Fruit fly (Drosophila melanogaster): ENCODE results near the gene mus201.

Gene mus201

DNA sequence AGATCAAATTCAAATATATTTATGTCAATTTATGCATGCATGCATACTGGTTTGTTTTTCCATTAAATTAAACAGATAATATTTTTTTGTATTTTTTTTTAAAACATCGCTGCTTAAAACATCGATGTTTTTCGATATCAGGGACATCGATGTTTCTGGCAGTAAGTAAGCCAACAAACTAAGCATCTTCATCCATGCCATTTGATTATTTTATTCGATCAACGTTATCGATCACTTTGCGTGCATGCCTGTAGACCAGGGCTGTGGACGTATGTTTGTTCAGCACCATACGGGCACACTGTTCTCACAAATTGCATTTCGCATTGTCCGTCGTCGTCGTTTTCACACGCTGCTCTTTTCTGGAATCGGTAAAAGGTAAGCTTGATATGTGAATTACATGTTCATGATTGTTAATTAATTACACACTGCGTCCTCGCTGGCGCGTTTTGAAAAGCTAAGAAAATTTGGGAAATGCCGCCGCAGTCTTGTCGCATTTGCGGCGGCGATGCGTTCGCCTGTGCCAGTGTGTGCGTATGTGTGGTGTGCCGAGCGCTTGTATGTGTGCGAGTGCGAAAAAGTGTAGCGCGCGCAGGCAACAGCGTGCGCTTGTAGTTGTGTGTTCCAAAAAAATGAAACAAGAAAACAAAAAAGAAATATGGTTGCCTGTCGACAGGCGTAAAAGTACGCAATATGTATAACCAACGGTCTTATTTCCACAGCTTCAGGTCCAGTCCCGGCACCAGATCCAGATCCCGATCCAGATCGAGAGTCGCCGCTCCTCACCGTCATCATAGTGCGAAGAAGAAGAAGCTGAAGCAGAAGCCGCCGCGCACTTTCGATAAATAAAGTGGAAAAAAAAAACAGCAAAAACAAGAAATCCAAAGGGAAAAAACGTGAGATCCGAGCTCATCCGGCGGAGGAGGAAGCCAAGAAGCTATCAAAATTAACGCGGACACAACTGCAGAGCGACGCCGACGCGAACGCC is 34.4 kb upstream of the mus201 start, which contains the start of gene emb:
Gene emb (plus strand): TSS at position 288 of the 985 bp plus-strand sequence.
- peak; percentile 61 for TF ChIP-seq rgr (GFP tag; optimal IDR thresholded peaks at IDR 0.05)
- peak; percentile 46 for TF ChIP-seq jim (GFP tag; optimal IDR thresholded peaks at IDR 0.05)
- peak; percentile 40 for TF ChIP-seq Jra (GFP tag; optimal IDR thresholded peaks at IDR 0.05)
- peak; percentile 69 for TF ChIP-seq fru (GFP tag; optimal IDR thresholded peaks at IDR 0.05)
- peak; percentile 6 for TF ChIP-seq dsf (GFP tag; optimal IDR thresholded peaks at IDR 0.05; ENCODE audit: borderline replicate concordance)
- no peak for TF ChIP-seq sage (GFP tag; optimal IDR thresholded peaks at IDR 0.05)
- peak; percentile 75 for TF ChIP-seq N (GFP tag; optimal IDR thresholded peaks at IDR 0.05)
- no peak for TF ChIP-seq pan (optimal IDR thresholded peaks at IDR 0.05)
- TF ChIP-seq Hr83 (GFP tag; optimal IDR thresholded peaks at IDR 0.05; ENCODE audit: poor library complexity, severe bottlenecking): peak; percentile 80
- peak in 1 of 2 experiments; percentile 60 for TF ChIP-seq foxo (GFP tag; optimal IDR thresholded peaks at IDR 0.05)
- peak; percentile 45 for TF ChIP-seq psq (GFP tag; optimal IDR thresholded peaks at IDR 0.05)
- peak; percentile 54 for TF ChIP-seq woc (GFP tag; optimal IDR thresholded peaks at IDR 0.05)
- no peak for TF ChIP-seq Abd-B (GFP tag; optimal IDR thresholded peaks at IDR 0.05)
- peak; percentile 11 for TF ChIP-seq HLH106 (tag; optimal IDR thresholded peaks at IDR 0.05)
- TF ChIP-seq sv (GFP tag; optimal IDR thresholded peaks at IDR 0.05): peak; percentile 7
- peak; percentile 20 for TF ChIP-seq ey (GFP tag; optimal IDR thresholded peaks at IDR 0.05)
- no peak for TF ChIP-seq CG32264 (GFP tag; optimal IDR thresholded peaks at IDR 0.05)
- peak; percentile 40 for TF ChIP-seq OdsH (GFP tag; optimal IDR thresholded peaks at IDR 0.05)
- TF ChIP-seq Rel (GFP tag; optimal IDR thresholded peaks at IDR 0.05): no peak
- TF ChIP-seq Rel (tag; optimal IDR thresholded peaks at IDR 0.05): peak; percentile 49
- no peak for TF ChIP-seq Hr78 (GFP tag; optimal IDR thresholded peaks at IDR 0.05)
- TF ChIP-seq br (GFP tag; optimal IDR thresholded peaks at IDR 0.05): no peak
- peak; percentile 25 for TF ChIP-seq CG9705 (GFP tag; optimal IDR thresholded peaks at IDR 0.05)
- TF ChIP-seq h (GFP tag; optimal IDR thresholded peaks at IDR 0.05): peak; percentile 58
- TF ChIP-seq GATAd (GFP tag; optimal IDR thresholded peaks at IDR 0.05): no peak
- TF ChIP-seq lola (GFP tag; optimal IDR thresholded peaks at IDR 0.05): no peak
- TF ChIP-seq Sp1 (GFP tag; optimal IDR thresholded peaks at IDR 0.05): peak; percentile 73
- no peak for TF ChIP-seq Dfd (GFP tag; optimal IDR thresholded peaks at IDR 0.05)

DNA sequence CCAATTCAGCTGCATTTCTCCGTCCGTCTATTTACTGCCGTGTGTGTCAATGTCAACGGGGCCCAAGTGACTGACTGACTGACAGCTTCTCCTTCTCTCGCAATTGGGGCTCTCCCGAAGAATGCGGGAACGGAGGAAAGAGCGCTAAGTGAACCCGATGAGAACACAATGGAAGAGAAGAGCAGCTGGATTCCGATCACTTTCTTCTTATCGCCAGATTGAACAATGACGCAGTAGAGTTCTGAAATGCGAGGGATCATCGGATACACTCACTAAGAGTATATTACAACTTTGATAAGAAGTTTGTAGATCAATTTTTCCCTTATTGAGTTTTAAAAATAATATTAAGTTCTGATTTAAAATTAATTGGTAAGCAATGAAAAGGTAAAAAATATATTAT is 26.4 kb upstream of the mus201 start, which contains the start of gene Naglu:
Gene Naglu (minus strand): TSS at position 339 of the 400 bp plus-strand sequence.
- no peak for TF ChIP-seq GATAd (GFP tag; optimal IDR thresholded peaks at IDR 0.05)
- no peak for TF ChIP-seq dsf (GFP tag; optimal IDR thresholded peaks at IDR 0.05; ENCODE audit: borderline replicate concordance)
- TF ChIP-seq ey (GFP tag; optimal IDR thresholded peaks at IDR 0.05): peak; percentile 24
- no peak for TF ChIP-seq Jra (GFP tag; optimal IDR thresholded peaks at IDR 0.05)
- TF ChIP-seq Vsx2 (GFP tag; optimal IDR thresholded peaks at IDR 0.05; ENCODE audit: partially characterized antibody): peak; percentile 65
- TF ChIP-seq fru (GFP tag; optimal IDR thresholded peaks at IDR 0.05): peak; percentile 31
- peak in 1 of 2 experiments; percentile 61 for TF ChIP-seq dl (GFP tag; optimal IDR thresholded peaks at IDR 0.05; ENCODE audit: insufficient read depth in 1 of 2, partially characterized antibody in 2 of 2)
- no peak for TF ChIP-seq foxo (GFP tag; optimal IDR thresholded peaks at IDR 0.05)
- TF ChIP-seq OdsH (GFP tag; optimal IDR thresholded peaks at IDR 0.05): no peak
- no peak for TF ChIP-seq h (GFP tag; optimal IDR thresholded peaks at IDR 0.05)
- peak; percentile 36 for TF ChIP-seq Sp1 (GFP tag; optimal IDR thresholded peaks at IDR 0.05)
- TF ChIP-seq Hr83 (GFP tag; optimal IDR thresholded peaks at IDR 0.05; ENCODE audit: poor library complexity, severe bottlenecking): peak; percentile 64
- no peak for TF ChIP-seq Dfd (GFP tag; optimal IDR thresholded peaks at IDR 0.05)
- TF ChIP-seq tai (GFP tag; optimal IDR thresholded peaks at IDR 0.05): no peak
- no peak for TF ChIP-seq woc (GFP tag; optimal IDR thresholded peaks at IDR 0.05)
- no peak for TF ChIP-seq Rel (GFP tag; optimal IDR thresholded peaks at IDR 0.05)
- no peak for TF ChIP-seq Rel (tag; optimal IDR thresholded peaks at IDR 0.05)
- TF ChIP-seq Dif (GFP tag; optimal IDR thresholded peaks at IDR 0.05; ENCODE audit: partially characterized antibody): peak; percentile 81
